Worm (Caenorhabditis elegans) whole organism, L4 larva: ENCODE measurements around the gene F45D3.1.
A peak's percentile ranks its signal among the peaks of the same experiment; 100 is the strongest.

ENCODE experiments used
- F26F4.8 ChIP-seq: fragments of 200-800 bp; sonication (Bioruptor generic); conservative IDR thresholded peaks from 2 replicates; pipeline ENCODE4 v1.3.6; 2022; ENCODE audit warnings: missing genetic modification characterization, missing compliant biosample characterization
- F44E2.7 ChIP-seq: fragments of 200-800 bp; sonication (Bioruptor generic); IDR thresholded peaks from 2 replicates; pipeline ENCODE4 v2.1.2; 2022; ENCODE audit warnings: missing genetic modification characterization, missing compliant biosample characterization
- R02D3.7 ChIP-seq: fragments of 150-350 bp; sonication (generic microtip); optimal IDR thresholded peaks from 3 replicates; lab custom pipeline; 2014; ENCODE audit warnings: missing biosample characterization, missing genetic modification characterization
- T26A8.4 ChIP-seq: fragments of 200-800 bp; sonication (Bioruptor generic); IDR thresholded peaks from 2 replicates; pipeline ENCODE4 v1.3.6; 2022; ENCODE audit warnings: missing genetic modification characterization, missing compliant biosample characterization
- Y105C5A.15 ChIP-seq: fragments of 200-800 bp; sonication (Bioruptor generic); IDR thresholded peaks from 2 replicates; pipeline ENCODE4 v1.3.6; 2022; ENCODE audit warnings: missing genetic modification characterization, missing compliant biosample characterization
- ZK337.2 ChIP-seq: fragments of 200-800 bp; sonication (Bioruptor generic); IDR thresholded peaks from 2 replicates; pipeline ENCODE4 v1.3.6; 2022; ENCODE audit warnings: missing genetic modification reagents, missing genetic modification characterization, missing compliant biosample characterization
- aha-1 ChIP-seq: fragments of 150-350 bp; peaks from one replicate; lab custom pipeline; 2014; ENCODE audit warnings: missing biosample characterization, missing genetic modification characterization
- attf-4 ChIP-seq: sonication (generic microtip); optimal IDR thresholded peaks from 3 replicates; lab custom pipeline; 2017; ENCODE audit warnings: missing biosample characterization, missing genetic modification characterization
- ceh-28 ChIP-seq: fragments of 150-350 bp; optimal IDR thresholded peaks from 2 replicates; lab custom pipeline; 2014; ENCODE audit warnings: missing biosample characterization, missing genetic modification reagents, missing genetic modification characterization
- ceh-32 ChIP-seq: sonication (generic microtip); optimal IDR thresholded peaks from 2 replicates; lab custom pipeline; 2016; ENCODE audit warnings: mild to moderate bottlenecking, missing genetic modification characterization, missing compliant biosample characterization; ENCODE audit not compliant: poor library complexity
- cey-2 ChIP-seq: sonication (generic microtip); optimal IDR thresholded peaks from 3 replicates; lab custom pipeline; 2017; ENCODE audit warnings: missing genetic modification characterization, mild to moderate bottlenecking, missing compliant biosample characterization, antibody characterized with exemption, borderline replicate concordance; ENCODE audit not compliant: insufficient read depth
- ctbp-1 ChIP-seq: fragments of 200-800 bp; sonication (Bioruptor generic); IDR thresholded peaks from 2 replicates; pipeline ENCODE4 v1.3.6; 2022; ENCODE audit warnings: missing genetic modification reagents, missing genetic modification characterization, missing compliant biosample characterization
- daf-12 ChIP-seq: fragments of 150-350 bp; optimal IDR thresholded peaks from 2 replicates; lab custom pipeline; 2014; ENCODE audit warnings: missing biosample characterization, missing genetic modification reagents, missing genetic modification characterization
- daf-16 ChIP-seq, 3 experiments: sonication (generic microtip); optimal IDR thresholded peaks; 2 replicates each; lab custom pipeline; 2016 to 2017; ENCODE audit warnings: missing genetic modification characterization in 3 of 3, missing genetic modification reagents in 3 of 3, mild to moderate bottlenecking in 2 of 3, missing compliant biosample characterization in 2 of 3, missing biosample characterization in 1 of 3, moderate library complexity in 1 of 3
- daf-19 ChIP-seq: fragments of 200-800 bp; sonication (Bioruptor generic); conservative IDR thresholded peaks from 2 replicates; pipeline ENCODE4 v1.3.6; 2022; ENCODE audit warnings: missing genetic modification characterization, missing compliant biosample characterization
- daf-8 ChIP-seq: fragments of 200-800 bp; sonication (Bioruptor generic); IDR thresholded peaks from 2 replicates; pipeline ENCODE4 v1.3.6; 2022; ENCODE audit warnings: missing genetic modification characterization, missing compliant biosample characterization
- dmd-6 ChIP-seq: fragments of 200-800 bp; sonication (Bioruptor generic); IDR thresholded peaks from 2 replicates; pipeline ENCODE4 v1.3.6; 2022; ENCODE audit warnings: missing genetic modification reagents, missing genetic modification characterization, missing compliant biosample characterization
- duxl-1 ChIP-seq: sonication (generic microtip); optimal IDR thresholded peaks from 2 replicates; lab custom pipeline; 2016; ENCODE audit warnings: mild to moderate bottlenecking, missing genetic modification characterization, moderate library complexity, missing compliant biosample characterization; ENCODE audit not compliant: poor library complexity
- dve-1 ChIP-seq: sonication (generic microtip); optimal IDR thresholded peaks from 2 replicates; lab custom pipeline; 2017; ENCODE audit warnings: antibody characterized with exemption, mild to moderate bottlenecking, missing genetic modification characterization, missing compliant biosample characterization; ENCODE audit not compliant: insufficient read depth
- egl-27 ChIP-seq: sonication (generic microtip); optimal IDR thresholded peaks from 3 replicates; lab custom pipeline; 2017; ENCODE audit warnings: missing biosample characterization, missing genetic modification reagents, missing genetic modification characterization
- fkh-10 ChIP-seq: fragments of 150-350 bp; optimal IDR thresholded peaks from 2 replicates; lab custom pipeline; 2014; ENCODE audit warnings: missing biosample characterization, missing genetic modification reagents, missing genetic modification characterization
- fos-1 ChIP-seq: fragments of 150-350 bp; optimal IDR thresholded peaks from 2 replicates; lab custom pipeline; 2014; ENCODE audit warnings: missing biosample characterization, missing genetic modification characterization
- lin-15B ChIP-seq: fragments of 150-350 bp; sonication (generic microtip); optimal IDR thresholded peaks from 3 replicates; lab custom pipeline; 2014; ENCODE audit warnings: missing biosample characterization, missing genetic modification characterization
- lin-29 ChIP-seq: fragments of 200-800 bp; sonication (Bioruptor generic); IDR thresholded peaks from 2 replicates; pipeline ENCODE4 v1.3.6; 2022; ENCODE audit warnings: missing genetic modification reagents, missing genetic modification characterization, missing compliant biosample characterization
- lin-38 ChIP-seq: fragments of 200-800 bp; sonication (Bioruptor generic); IDR thresholded peaks from 2 replicates; pipeline ENCODE4 v1.3.6; 2022; ENCODE audit warnings: missing genetic modification reagents, missing genetic modification characterization, missing compliant biosample characterization
- lin-39 ChIP-seq: fragments of 150-350 bp; optimal IDR thresholded peaks from 2 replicates; lab custom pipeline; 2014; ENCODE audit warnings: missing biosample characterization, missing genetic modification reagents, missing genetic modification characterization
- madf-5 ChIP-seq, 2 experiments: fragments of 200-800 bp; sonication (Bioruptor generic); IDR thresholded peaks; 2 replicates each; pipeline ENCODE4 v1.3.6; 2022; ENCODE audit warnings: missing compliant biosample characterization in 2 of 2, missing genetic modification characterization in 2 of 2
- madf-9 ChIP-seq: fragments of 200-800 bp; sonication (Bioruptor generic); conservative IDR thresholded peaks from 2 replicates; pipeline ENCODE4 v1.3.6; 2022; ENCODE audit warnings: missing genetic modification reagents, missing genetic modification characterization, missing compliant biosample characterization
- mep-1 ChIP-seq: fragments of 150-350 bp; sonication (generic microtip); optimal IDR thresholded peaks from 3 replicates; lab custom pipeline; 2014; ENCODE audit warnings: missing biosample characterization, missing genetic modification characterization
- mxl-2 ChIP-seq: fragments of 200-800 bp; sonication (Bioruptor generic); conservative IDR thresholded peaks from 2 replicates; pipeline ENCODE4 v1.3.6; 2022; ENCODE audit warnings: missing genetic modification reagents, missing genetic modification characterization, missing compliant biosample characterization
- nhr-11 ChIP-seq: fragments of 150-350 bp; optimal IDR thresholded peaks from 2 replicates; lab custom pipeline; 2014; ENCODE audit warnings: missing biosample characterization, missing genetic modification characterization
- nhr-111 ChIP-seq: fragments of 200-800 bp; sonication (Bioruptor generic); optimal IDR thresholded peaks from 2 replicates; lab custom pipeline; 2018; ENCODE audit warnings: mild to moderate bottlenecking, missing genetic modification characterization, missing compliant biosample characterization
- nhr-25 ChIP-seq: sonication (generic microtip); optimal IDR thresholded peaks from 2 replicates; lab custom pipeline; 2017; ENCODE audit warnings: missing genetic modification characterization, mild to moderate bottlenecking, missing compliant biosample characterization, antibody characterized with exemption, moderate library complexity, borderline replicate concordance; ENCODE audit not compliant: insufficient read depth
- nhr-42 ChIP-seq: fragments of 200-800 bp; sonication (Bioruptor generic); IDR thresholded peaks from 2 replicates; pipeline ENCODE4 v1.3.6; 2022; ENCODE audit warnings: missing genetic modification characterization, missing compliant biosample characterization
- nhr-76 ChIP-seq: fragments of 150-350 bp; optimal IDR thresholded peaks from 2 replicates; lab custom pipeline; 2014; ENCODE audit warnings: missing biosample characterization, missing genetic modification characterization
- nhr-77 ChIP-seq: fragments of 150-350 bp; optimal IDR thresholded peaks from 2 replicates; lab custom pipeline; 2014; ENCODE audit warnings: missing biosample characterization, missing genetic modification characterization
- pha-4 ChIP-seq, 2 experiments: fragments of 150-350 bp in 1 of 2; fragments of 200-800 bp in 1 of 2; sonication (Bioruptor generic) in 1 of 2; IDR thresholded peaks in 1 of 2; optimal IDR thresholded peaks in 1 of 2; 2 replicates each; pipeline versions ENCODE4 v1.3.6 to Lab custom; 2014 to 2022; ENCODE audit warnings: missing genetic modification characterization in 2 of 2, missing genetic modification reagents in 2 of 2, missing biosample characterization in 1 of 2, missing compliant biosample characterization in 1 of 2
- php-3 ChIP-seq: fragments of 200-800 bp; sonication (Bioruptor generic); IDR thresholded peaks from 2 replicates; pipeline ENCODE4 v1.3.6; 2022; ENCODE audit warnings: missing genetic modification reagents, missing genetic modification characterization, missing compliant biosample characterization
- rbr-2 ChIP-seq: sonication (generic microtip); optimal IDR thresholded peaks from 2 replicates; lab custom pipeline; 2016; ENCODE audit warnings: missing genotype, missing genetic modification characterization, missing compliant biosample characterization
- saeg-2 ChIP-seq: fragments of 200-800 bp; sonication (Bioruptor generic); IDR thresholded peaks from 2 replicates; pipeline ENCODE4 v1.3.6; 2022; ENCODE audit warnings: missing genetic modification reagents, missing genetic modification characterization, missing compliant biosample characterization
- set-16 ChIP-seq: fragments of 200-800 bp; sonication (Bioruptor generic); IDR thresholded peaks from 2 replicates; pipeline ENCODE4 v1.3.6; 2022; ENCODE audit warnings: missing genetic modification reagents, missing genetic modification characterization, missing compliant biosample characterization
- snpc-4 ChIP-seq: fragments of 150-350 bp; optimal IDR thresholded peaks from 2 replicates; lab custom pipeline; 2014; ENCODE audit warnings: missing biosample characterization, missing genetic modification characterization
- unc-39 ChIP-seq: sonication (generic microtip); optimal IDR thresholded peaks from 2 replicates; lab custom pipeline; 2017; ENCODE audit warnings: missing biosample characterization, missing genetic modification characterization
- unc-62 ChIP-seq, 3 experiments: fragments of 150-350 bp in 1 of 3; sonication (generic microtip); optimal IDR thresholded peaks in 2 of 3; peaks in 1 of 3; 1 replicate in 1 of 3; 2 replicates in 2 of 3; lab custom pipeline; 2014 to 2017; ENCODE audit warnings: missing biosample characterization in 3 of 3, missing genetic modification characterization in 3 of 3, missing genetic modification reagents in 3 of 3, missing genotype in 1 of 3
- zag-1 ChIP-seq: fragments of 150-350 bp; optimal IDR thresholded peaks from 2 replicates; lab custom pipeline; 2014; ENCODE audit warnings: missing biosample characterization, missing genetic modification characterization
- ztf-11 ChIP-seq: fragments of 150-350 bp; optimal IDR thresholded peaks from 2 replicates; lab custom pipeline; 2014; ENCODE audit warnings: missing biosample characterization, missing genetic modification characterization
- ztf-7 ChIP-seq: fragments of 150-350 bp; optimal IDR thresholded peaks from 2 replicates; lab custom pipeline; 2014; ENCODE audit warnings: missing biosample characterization, missing genetic modification characterization

Gene F45D3.1

DNA sequence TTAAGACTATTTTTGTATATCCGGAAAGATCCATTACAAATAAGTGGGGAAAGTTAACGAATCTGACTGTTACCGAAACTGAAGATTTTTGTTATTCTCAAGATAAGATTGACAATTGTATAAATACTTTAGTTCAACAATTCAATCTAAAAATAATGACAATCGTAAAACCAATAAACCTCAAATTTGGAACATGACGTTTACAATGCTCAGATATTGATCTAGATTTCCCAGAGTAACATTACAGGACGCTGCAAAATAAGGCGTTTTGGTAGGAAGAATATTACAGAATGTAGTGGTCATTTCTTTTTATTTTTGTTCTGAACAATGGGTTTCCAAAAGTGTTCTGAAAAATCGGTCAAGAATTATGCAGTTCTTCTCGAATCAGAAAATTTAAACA is at the start of gene F45D3.1:
TSS of gene F45D3.1 (plus strand) at position 301 of the 400 bp plus-strand sequence.
- TF ChIP-seq daf-19 (GFP tag; lab: Robert Waterston, UW) (no peak), madf-5 (GFP tag; IDR thresholded peaks at IDR 0.05; lab: Robert Waterston, UW) (no peak), F44E2.7 (no peak), lin-38 (GFP tag; lab: Robert Waterston, UW) (no peak), ceh-32 (tag; lab: Kevin White, UChicago) (no peak), unc-39 (no peak), fos-1 (tag; lab: Kevin White, UChicago) (no peak), daf-16 (GFP tag; optimal IDR thresholded peaks at IDR 0.05; lab: Kevin White, UChicago) (no peak), daf-16 (tag; optimal IDR thresholded peaks at IDR 0.05; lab: Kevin White, UChicago) (no peak), aha-1 (tag; lab: Kevin White, UChicago) (no peak), nhr-77 (tag; lab: Kevin White, UChicago) (no peak), saeg-2 (GFP tag; lab: Robert Waterston, UW) (no peak), nhr-42 (GFP tag; lab: Robert Waterston, UW) (no peak), lin-29 (no peak), set-16 (GFP tag; lab: Robert Waterston, UW) (no peak), ZK337.2 (GFP tag; lab: Robert Waterston, UW) (no peak), Y105C5A.15 (GFP tag; lab: Robert Waterston, UW) (no peak), madf-9 (no peak), mxl-2 (GFP tag; lab: Robert Waterston, UW) (no peak)

DNA sequence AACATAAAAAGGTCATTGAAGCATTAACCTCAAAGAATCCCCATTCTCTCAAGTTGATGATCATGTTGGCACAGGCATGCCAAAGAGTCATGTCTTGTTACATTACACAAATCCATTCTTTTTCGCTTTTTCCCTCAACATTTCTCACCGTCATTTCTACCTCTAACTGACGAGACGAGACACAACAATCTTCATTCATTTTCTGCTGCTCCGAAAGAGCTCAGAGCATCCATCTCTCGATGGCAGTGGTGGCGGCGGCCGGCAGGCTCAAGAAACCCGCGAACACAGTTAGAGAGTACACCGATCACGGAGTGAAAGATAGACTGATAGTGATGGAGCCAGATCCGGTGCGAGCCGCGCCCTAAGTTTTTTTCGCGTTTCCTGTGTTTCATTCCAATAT is 49.7 kb upstream of the F45D3.1 start:
- no peak for TF ChIP-seq egl-27 (tag; lab: Kevin White, UChicago)
- TF ChIP-seq pha-4 (GFP tag; IDR thresholded peaks at IDR 0.05; lab: Robert Waterston, UW): no peak
- no peak for TF ChIP-seq pha-4 (tag; optimal IDR thresholded peaks at IDR 0.05; lab: Kevin White, UChicago)
- TF ChIP-seq F26F4.8: no peak
- 0 out of 2 replicates have a peak, but pooled peaks have one; percentile 10 for TF ChIP-seq ctbp-1 (GFP tag; lab: Robert Waterston, UW)
- no peak for TF ChIP-seq zag-1 (tag; lab: Kevin White, UChicago)
- TF ChIP-seq ztf-7: no peak
- TF ChIP-seq lin-39 (tag; lab: Kevin White, UChicago): no peak
- TF ChIP-seq ceh-32 (tag; lab: Kevin White, UChicago): no peak
- TF ChIP-seq nhr-42 (GFP tag; lab: Robert Waterston, UW): no peak
- no peak for TF ChIP-seq nhr-77 (tag; lab: Kevin White, UChicago)
- no peak for TF ChIP-seq nhr-111 (GFP tag; lab: Kevin White, UChicago)
- no peak for TF ChIP-seq daf-8 (GFP tag; lab: Robert Waterston, UW)
- TF ChIP-seq rbr-2 (tag; lab: Kevin White, UChicago): no peak
- TF ChIP-seq mep-1 (tag; lab: Kevin White, UChicago): no peak
- TF ChIP-seq dve-1: no peak
- no peak for TF ChIP-seq dmd-6 (GFP tag; lab: Robert Waterston, UW)
- TF ChIP-seq nhr-76 (tag; lab: Kevin White, UChicago): no peak
- TF ChIP-seq php-3 (GFP tag; lab: Robert Waterston, UW): no peak
- no peak for TF ChIP-seq R02D3.7 (tag; lab: Kevin White, UChicago)
- peak in 1 of 2 experiments; percentile 12 for TF ChIP-seq daf-16 (GFP tag; optimal IDR thresholded peaks at IDR 0.05; lab: Kevin White, UChicago)
- no peak for TF ChIP-seq daf-16 (tag; optimal IDR thresholded peaks at IDR 0.05; lab: Kevin White, UChicago)
- no peak for TF ChIP-seq Y105C5A.15 (GFP tag; lab: Robert Waterston, UW)
- TF ChIP-seq nhr-11 (tag; lab: Kevin White, UChicago): peak; percentile 41
- no peak for TF ChIP-seq daf-12 (tag; lab: Kevin White, UChicago)
- TF ChIP-seq saeg-2 (GFP tag; lab: Robert Waterston, UW): no peak
- TF ChIP-seq nhr-25: no peak
- no peak for TF ChIP-seq lin-15B (tag; lab: Kevin White, UChicago)
- no peak for TF ChIP-seq duxl-1 (tag; lab: Kevin White, UChicago)
- TF ChIP-seq fkh-10 (GFP tag; lab: Kevin White, UChicago): no peak
- TF ChIP-seq ceh-28 (tag; lab: Kevin White, UChicago): no peak
- TF ChIP-seq cey-2 (tag; lab: Kevin White, UChicago): no peak
- TF ChIP-seq T26A8.4 (GFP tag; lab: Robert Waterston, UW): no peak
- TF ChIP-seq attf-4: no peak
- no peak for TF ChIP-seq unc-39
- no peak for TF ChIP-seq ztf-11 (tag; lab: Kevin White, UChicago)
- no peak for TF ChIP-seq snpc-4 (tag; lab: Kevin White, UChicago)
- peak in 1 of 2 experiments; percentile 65 for TF ChIP-seq unc-62 (GFP tag; optimal IDR thresholded peaks at IDR 0.05 in 1 of 2; lab: Kevin White, UChicago)
- no peak for TF ChIP-seq unc-62 (tag; optimal IDR thresholded peaks at IDR 0.05; lab: Kevin White, UChicago)
